Worm (Caenorhabditis elegans) whole organism, dauer: ENCODE data around the gene C23H4.8.

Experiments
- unc-62 ChIP-seq: sonication (generic microtip); optimal IDR thresholded peaks from 2 replicates; lab custom pipeline; 2017; ENCODE audit warnings: missing biosample characterization, missing genetic modification reagents, missing genetic modification characterization

C23H4.8 gene

ce11 chrX:12216943-12217342 is at the start of gene C23H4.8:
Gene C23H4.8 (plus strand): TSS chrX:12217243.
- no peak for TF ChIP-seq unc-62 (GFP tag; lab: Kevin White, UChicago)

ce11 chrX:12167632-12168377 is 49.2 kb upstream of the C23H4.8 start:
- TF ChIP-seq unc-62 (GFP tag; lab: Kevin White, UChicago): no peak

ce11 chrX:12168765-12169164 is 48.3 kb upstream of the C23H4.8 start:
- TF ChIP-seq unc-62 (GFP tag; lab: Kevin White, UChicago): no peak

- no peak for TF ChIP-seq unc-62 (GFP tag; lab: Kevin White, UChicago)
Observed at ce11 chrX:12169390-12169789, 47.7 kb upstream of the C23H4.8 start.

ce11 chrX:12171631-12172348 is 45.3 kb upstream of the C23H4.8 start, which contains the start of gene F57G12.1:
Gene F57G12.1 (minus strand): TSS chrX:12171681.
- no peak for TF ChIP-seq unc-62 (GFP tag; lab: Kevin White, UChicago)

- no peak for TF ChIP-seq unc-62 (GFP tag; lab: Kevin White, UChicago)
Observed at ce11 chrX:12172482-12173134, 44.4 kb upstream of the C23H4.8 start.

ce11 chrX:12173989-12174388 is 43.1 kb upstream of the C23H4.8 start:
- TF ChIP-seq unc-62 (GFP tag; lab: Kevin White, UChicago): no peak

ce11 chrX:12174686-12175404 is 42.2 kb upstream of the C23H4.8 start:
- no peak for TF ChIP-seq unc-62 (GFP tag; lab: Kevin White, UChicago)

- TF ChIP-seq unc-62 (GFP tag; lab: Kevin White, UChicago): no peak
Observed at ce11 chrX:12175667-12176278, 41.3 kb upstream of the C23H4.8 start.

- no peak for TF ChIP-seq unc-62 (GFP tag; lab: Kevin White, UChicago)
Observed at ce11 chrX:12176394-12176793, 40.6 kb upstream of the C23H4.8 start.

- TF ChIP-seq unc-62 (GFP tag; lab: Kevin White, UChicago): no peak
Observed at ce11 chrX:12176873-12177293, 40.2 kb upstream of the C23H4.8 start.

ce11 chrX:12177521-12177920 is 39.5 kb upstream of the C23H4.8 start:
- TF ChIP-seq unc-62 (GFP tag; lab: Kevin White, UChicago): no peak

- TF ChIP-seq unc-62 (GFP tag; lab: Kevin White, UChicago): no peak
Observed at ce11 chrX:12178351-12179089, 38.5 kb upstream of the C23H4.8 start.

ce11 chrX:12179090-12179488 is 38.0 kb upstream of the C23H4.8 start:
- no peak for TF ChIP-seq unc-62 (GFP tag; lab: Kevin White, UChicago)
